Worm (Caenorhabditis elegans): ENCODE measurements around the gene K02E11.10.

Gene K02E11.10

ce11 chrV:14273019-14273418 is 32.1 kb upstream of the K02E11.10 start, which contains the start of gene F40G12.6:
Gene F40G12.6, minus strand, starts transcription at chrV:14273119.
- TF ChIP-seq tbx-11 (GFP tag; IDR thresholded peaks at IDR 0.05) (no peak), tbx-37 (GFP tag; conservative IDR thresholded peaks at IDR 0.05) (no peak), sea-1 (GFP tag; conservative IDR thresholded peaks at IDR 0.05) (no peak), hnd-1 (tag; optimal IDR thresholded peaks at IDR 0.05) (no peak), hmg-4 (GFP tag; optimal IDR thresholded peaks at IDR 0.05) (no peak), B0310.2 (tag; optimal IDR thresholded peaks at IDR 0.05) (no peak), ceh-36 (tag; optimal IDR thresholded peaks at IDR 0.05) (no peak), F13C5.2 (tag; optimal IDR thresholded peaks at IDR 0.05) (no peak), tra-4 (tag; optimal IDR thresholded peaks at IDR 0.05) (no peak), pes-1 (GFP tag; IDR thresholded peaks at IDR 0.05) (no peak)

ce11 chrV:14270729-14271128 is 29.8 kb upstream of the K02E11.10 start, which contains the start of gene F40G12.5:
Gene F40G12.5, minus strand, starts transcription at chrV:14270829.
- no peak for TF ChIP-seq pes-1 (GFP tag; IDR thresholded peaks at IDR 0.05)
- TF ChIP-seq scrt-1 (GFP tag; IDR thresholded peaks at IDR 0.05) = no peak
- no peak for TF ChIP-seq tbx-37 (GFP tag; conservative IDR thresholded peaks at IDR 0.05)
- TF ChIP-seq tbx-11 (GFP tag; IDR thresholded peaks at IDR 0.05) = no peak
- no peak for TF ChIP-seq ceh-36 (tag; optimal IDR thresholded peaks at IDR 0.05)
- no peak for TF ChIP-seq ama-1 (optimal IDR thresholded peaks at IDR 0.05)
- TF ChIP-seq hnd-1 (tag; optimal IDR thresholded peaks at IDR 0.05) = no peak

ce11 chrV:14268616-14269015 is 27.7 kb upstream of the K02E11.10 start, which contains the start of gene F40G12.4:
Gene F40G12.4, minus strand, starts transcription at chrV:14268716.
- TF ChIP-seq ets-7 (tag; optimal IDR thresholded peaks at IDR 0.05) (no peak), aly-1 (tag; optimal IDR thresholded peaks at IDR 0.05) (no peak), ceh-36 (tag; optimal IDR thresholded peaks at IDR 0.05) (no peak), pes-1 (GFP tag; IDR thresholded peaks at IDR 0.05) (no peak), hmbx-1 (tag; optimal IDR thresholded peaks at IDR 0.05) (no peak), B0310.2 (tag; optimal IDR thresholded peaks at IDR 0.05) (no peak), tra-4 (tag; optimal IDR thresholded peaks at IDR 0.05) (no peak), F13C5.2 (tag; optimal IDR thresholded peaks at IDR 0.05) (no peak), hmg-4 (GFP tag; optimal IDR thresholded peaks at IDR 0.05) (no peak), flt-1 (GFP tag; IDR thresholded peaks at IDR 0.05) (no peak), sea-1 (GFP tag; conservative IDR thresholded peaks at IDR 0.05) (no peak)

ce11 chrV:14267326-14267942 is 26.5 kb upstream of the K02E11.10 start:
- no peak for TF ChIP-seq tbx-11 (GFP tag; IDR thresholded peaks at IDR 0.05)
- no peak for TF ChIP-seq F13C5.2 (tag; optimal IDR thresholded peaks at IDR 0.05)
- no peak for TF ChIP-seq ceh-36 (tag; optimal IDR thresholded peaks at IDR 0.05)
- TF ChIP-seq ama-1 (optimal IDR thresholded peaks at IDR 0.05) = no peak
- TF ChIP-seq sea-1 (GFP tag; conservative IDR thresholded peaks at IDR 0.05) = no peak
- TF ChIP-seq flt-1 (GFP tag; IDR thresholded peaks at IDR 0.05) = no peak
- no peak for TF ChIP-seq tra-4 (tag; optimal IDR thresholded peaks at IDR 0.05)
- no peak for TF ChIP-seq aly-1 (tag; optimal IDR thresholded peaks at IDR 0.05)
- TF ChIP-seq scrt-1 (GFP tag; IDR thresholded peaks at IDR 0.05) = no peak

ce11 chrV:14260831-14261230 is 19.9 kb upstream of the K02E11.10 start, which contains the start of gene F40G12.2:
Gene F40G12.2, minus strand, starts transcription at chrV:14260931.
- no peak for TF ChIP-seq flt-1 (GFP tag; IDR thresholded peaks at IDR 0.05)
- TF ChIP-seq hnd-1 (tag; optimal IDR thresholded peaks at IDR 0.05) = no peak
- no peak for TF ChIP-seq pes-1 (GFP tag; IDR thresholded peaks at IDR 0.05)
- no peak for TF ChIP-seq ets-7 (tag; optimal IDR thresholded peaks at IDR 0.05)
- TF ChIP-seq F13C5.2 (tag; optimal IDR thresholded peaks at IDR 0.05) = no peak

- no peak for TF ChIP-seq flt-1 (GFP tag; IDR thresholded peaks at IDR 0.05)
- no peak for TF ChIP-seq sea-1 (GFP tag; conservative IDR thresholded peaks at IDR 0.05)
- no peak for TF ChIP-seq ets-7 (tag; optimal IDR thresholded peaks at IDR 0.05)
- no peak for TF ChIP-seq ceh-36 (tag; optimal IDR thresholded peaks at IDR 0.05)
- TF ChIP-seq hmg-4 (GFP tag; optimal IDR thresholded peaks at IDR 0.05) = no peak
- no peak for TF ChIP-seq aly-1 (tag; optimal IDR thresholded peaks at IDR 0.05)
- TF ChIP-seq B0310.2 (tag; optimal IDR thresholded peaks at IDR 0.05) = no peak
- no peak for TF ChIP-seq scrt-1 (GFP tag; IDR thresholded peaks at IDR 0.05)
- no peak for TF ChIP-seq tra-4 (tag; optimal IDR thresholded peaks at IDR 0.05)
- no peak for TF ChIP-seq tbx-37 (GFP tag; conservative IDR thresholded peaks at IDR 0.05)
- no peak for TF ChIP-seq hmbx-1 (tag; optimal IDR thresholded peaks at IDR 0.05)
- TF ChIP-seq pes-1 (GFP tag; IDR thresholded peaks at IDR 0.05) = no peak
- no peak for TF ChIP-seq ama-1 (optimal IDR thresholded peaks at IDR 0.05)
- no peak for TF ChIP-seq F13C5.2 (tag; optimal IDR thresholded peaks at IDR 0.05)
- no peak for TF ChIP-seq hnd-1 (tag; optimal IDR thresholded peaks at IDR 0.05)
- TF ChIP-seq ceh-13 (GFP tag; optimal IDR thresholded peaks at IDR 0.05) = no peak
- TF ChIP-seq tbx-11 (GFP tag; IDR thresholded peaks at IDR 0.05) = no peak
Observed at ce11 chrV:14256813-14257212, 15.9 kb upstream of the K02E11.10 start, which contains the start of gene sre-8. Gene sre-8, plus strand, starts transcription at chrV:14257113.

ce11 chrV:14254221-14254620 is 13.3 kb upstream of the K02E11.10 start, which contains the start of gene K02E11.7:
Gene K02E11.7, minus strand, starts transcription at chrV:14254321.
- TF ChIP-seq tra-4 (tag; optimal IDR thresholded peaks at IDR 0.05) = no peak
- no peak for TF ChIP-seq hmbx-1 (tag; optimal IDR thresholded peaks at IDR 0.05)
- TF ChIP-seq B0310.2 (tag; optimal IDR thresholded peaks at IDR 0.05) = no peak
- no peak for TF ChIP-seq hnd-1 (tag; optimal IDR thresholded peaks at IDR 0.05)
- no peak for TF ChIP-seq ceh-13 (GFP tag; optimal IDR thresholded peaks at IDR 0.05)
- no peak for TF ChIP-seq hmg-4 (GFP tag; optimal IDR thresholded peaks at IDR 0.05)
- no peak for TF ChIP-seq pes-1 (GFP tag; IDR thresholded peaks at IDR 0.05)
- no peak for TF ChIP-seq scrt-1 (GFP tag; IDR thresholded peaks at IDR 0.05)
- no peak for TF ChIP-seq ceh-36 (tag; optimal IDR thresholded peaks at IDR 0.05)
- no peak for TF ChIP-seq ama-1 (optimal IDR thresholded peaks at IDR 0.05)
- no peak for TF ChIP-seq ets-7 (tag; optimal IDR thresholded peaks at IDR 0.05)
- no peak for TF ChIP-seq aly-1 (tag; optimal IDR thresholded peaks at IDR 0.05)
- no peak for TF ChIP-seq F13C5.2 (tag; optimal IDR thresholded peaks at IDR 0.05)
- no peak for TF ChIP-seq flt-1 (GFP tag; IDR thresholded peaks at IDR 0.05)
- TF ChIP-seq tbx-37 (GFP tag; conservative IDR thresholded peaks at IDR 0.05) = no peak
- TF ChIP-seq tbx-11 (GFP tag; IDR thresholded peaks at IDR 0.05) = no peak
